Worm (Caenorhabditis elegans): ENCODE data around the gene C17B7.8.

- TF ChIP-seq tab-1 (GFP tag; IDR thresholded peaks at IDR 0.05) (no peak), cog-1 (tag; optimal IDR thresholded peaks at IDR 0.05) (no peak), klf-2 (GFP tag; conservative IDR thresholded peaks at IDR 0.05) (no peak), ztf-29 (GFP tag; IDR thresholded peaks at IDR 0.05) (no peak), ref-1 (GFP tag; conservative IDR thresholded peaks at IDR 0.05) (no peak)
Measured at ce11 chrV:3357106-3357505, 33.0 kb upstream of the C17B7.8 start, which contains the start of gene scrm-3.

Measured in whole organism, midembryonic.